Fruit fly (Drosophila melanogaster): ENCODE results near the gene Spn28Da.

dm6 chr2L:7897245-7897644, 8.3 kb upstream of the Spn28Da start:
- no peak for TF ChIP-seq psq (optimal IDR thresholded peaks at IDR 0.05)
- TF ChIP-seq pan (optimal IDR thresholded peaks at IDR 0.05), result no peak
- TF ChIP-seq Dll (optimal IDR thresholded peaks at IDR 0.05), result no peak
- no peak for TF ChIP-seq CG8478 (optimal IDR thresholded peaks at IDR 0.05)
- no peak for TF ChIP-seq usp (GFP tag; optimal IDR thresholded peaks at IDR 0.05)
